Worm (Caenorhabditis elegans): ENCODE results near the gene fbxb-77.

ce11 chrIV:4705182-4705581 is 50.8 kb downstream of the fbxb-77 start:
- 0 out of 2 replicates have a peak, but pooled peaks have one; percentile 37 for TF ChIP-seq dmd-9 (GFP tag; IDR thresholded peaks at IDR 0.05)
- peak; percentile 62 for TF ChIP-seq nhr-11 (tag; optimal IDR thresholded peaks at IDR 0.05)
- TF ChIP-seq duxl-1 (tag; optimal IDR thresholded peaks at IDR 0.05; ENCODE audit: poor library complexity), result no peak
- TF ChIP-seq snpc-4 (tag; optimal IDR thresholded peaks at IDR 0.05), result no peak
- no peak for TF ChIP-seq daf-12 (tag; optimal IDR thresholded peaks at IDR 0.05)
- TF ChIP-seq set-16 (GFP tag; IDR thresholded peaks at IDR 0.05), result peak; percentile 73
- TF ChIP-seq nhr-6 (tag; optimal IDR thresholded peaks at IDR 0.05), result peak; percentile 50
- no peak for TF ChIP-seq egl-27 (tag; optimal IDR thresholded peaks at IDR 0.05)
- 0 out of 2 replicates have a peak, but pooled peaks have one; percentile 15 for TF ChIP-seq pha-4 (GFP tag; IDR thresholded peaks at IDR 0.05)
- no peak for TF ChIP-seq pha-4 (tag; optimal IDR thresholded peaks at IDR 0.05)
- TF ChIP-seq mep-1 (tag; optimal IDR thresholded peaks at IDR 0.05), result peak; percentile 86
- TF ChIP-seq ZK337.2 (GFP tag; IDR thresholded peaks at IDR 0.05), result no peak
- TF ChIP-seq lin-39 (tag; optimal IDR thresholded peaks at IDR 0.05), result no peak
- peak; percentile 24 for TF ChIP-seq ama-1 (optimal IDR thresholded peaks at IDR 0.05)
- no peak for TF ChIP-seq F44E2.7 (GFP tag; IDR thresholded peaks at IDR 0.05)
